Worm (Caenorhabditis elegans): ENCODE results near the gene C10C5.7.

The C10C5.7 gene

ce11 chrIV:9341591-9341990, 43.3 kb upstream of the C10C5.7 start, which contains the start of gene vps-26 (continued):
- no peak for TF ChIP-seq hlh-4 (tag; optimal IDR thresholded peaks at IDR 0.05)
- TF ChIP-seq nhr-19 (GFP tag; conservative IDR thresholded peaks at IDR 0.05): no peak
- TF ChIP-seq efl-3 (GFP tag; optimal IDR thresholded peaks at IDR 0.05): no peak
- TF ChIP-seq pax-3 (tag; optimal IDR thresholded peaks at IDR 0.05): no peak
- no peak for TF ChIP-seq vab-15 (tag; optimal IDR thresholded peaks at IDR 0.05)
- TF ChIP-seq snu-23 (GFP tag; optimal IDR thresholded peaks at IDR 0.05): peak; percentile 33
- no peak for TF ChIP-seq C04F5.9 (tag; optimal IDR thresholded peaks at IDR 0.05)
- peak; percentile 35 to 43 for TF ChIP-seq efl-1 (optimal IDR thresholded peaks at IDR 0.05)
- peak in 1 of 2 experiments; percentile 38 for TF ChIP-seq efl-1 (GFP tag; optimal IDR thresholded peaks at IDR 0.05 in 1 of 2)
- TF ChIP-seq pag-3 (tag; optimal IDR thresholded peaks at IDR 0.05; ENCODE audit: borderline replicate concordance, insufficient read depth): no peak
- TF ChIP-seq nhr-47 (tag; optimal IDR thresholded peaks at IDR 0.05): peak; percentile 2
- TF ChIP-seq nhr-90 (tag; optimal IDR thresholded peaks at IDR 0.05; ENCODE audit: poor library complexity): no peak
- peak in 1 of 2 experiments; percentile 7 for TF ChIP-seq mdl-1 (tag; optimal IDR thresholded peaks at IDR 0.05)
- no peak for TF ChIP-seq nhr-76 (tag; optimal IDR thresholded peaks at IDR 0.05)
- no peak for TF ChIP-seq dsc-1 (tag; optimal IDR thresholded peaks at IDR 0.05)
- TF ChIP-seq Y116A8C.19 (tag; optimal IDR thresholded peaks at IDR 0.05; ENCODE audit: borderline replicate concordance): no peak
- no peak for TF ChIP-seq nhr-28 (tag; optimal IDR thresholded peaks at IDR 0.05)
- TF ChIP-seq C34B4.2 (tag; optimal IDR thresholded peaks at IDR 0.05): no peak
- TF ChIP-seq ama-1 (optimal IDR thresholded peaks at IDR 0.05): no peak
- TF ChIP-seq unc-130 (tag; optimal IDR thresholded peaks at IDR 0.05): no peak
- TF ChIP-seq sptf-1 (tag; optimal IDR thresholded peaks at IDR 0.05): no peak
- TF ChIP-seq skn-1 (tag; optimal IDR thresholded peaks at IDR 0.05): no peak
- peak; percentile 7 for TF ChIP-seq rnt-1 (tag; optimal IDR thresholded peaks at IDR 0.05)
- no peak for TF ChIP-seq ztf-11 (tag; optimal IDR thresholded peaks at IDR 0.05)
- TF ChIP-seq alr-1 (tag; optimal IDR thresholded peaks at IDR 0.05; ENCODE audit: borderline replicate concordance): no peak
- no peak for TF ChIP-seq ztf-4 (tag; optimal IDR thresholded peaks at IDR 0.05)
- no peak for TF ChIP-seq elt-3 (tag; optimal IDR thresholded peaks at IDR 0.05)
- TF ChIP-seq blmp-1 (tag; optimal IDR thresholded peaks at IDR 0.05): peak; percentile 9
- TF ChIP-seq xbp-1 (tag; optimal IDR thresholded peaks at IDR 0.05): peak; percentile 22
- TF ChIP-seq zip-4 (GFP tag; optimal IDR thresholded peaks at IDR 0.05): no peak
- no peak for TF ChIP-seq egl-27 (tag; optimal IDR thresholded peaks at IDR 0.05)
- peak; percentile 39 for TF ChIP-seq lin-14 (GFP tag; optimal IDR thresholded peaks at IDR 0.05)
- TF ChIP-seq sox-4 (tag; optimal IDR thresholded peaks at IDR 0.05): no peak
- no peak for TF ChIP-seq unc-86 (tag; optimal IDR thresholded peaks at IDR 0.05)
- TF ChIP-seq grh-1 (GFP tag; IDR thresholded peaks at IDR 0.05): no peak
- TF ChIP-seq jun-1 (tag; optimal IDR thresholded peaks at IDR 0.05): no peak
- TF ChIP-seq zag-1 (tag; optimal IDR thresholded peaks at IDR 0.05): no peak
- TF ChIP-seq isw-1 (GFP tag; IDR thresholded peaks at IDR 0.05): no peak
- no peak for TF ChIP-seq fkh-10 (GFP tag; optimal IDR thresholded peaks at IDR 0.05)
- no peak for TF ChIP-seq lin-13 (GFP tag; optimal IDR thresholded peaks at IDR 0.05)
- no peak for TF ChIP-seq hpl-2 (GFP tag; optimal IDR thresholded peaks at IDR 0.05)
- TF ChIP-seq ceh-90 (tag; optimal IDR thresholded peaks at IDR 0.05): no peak
- no peak for TF ChIP-seq snpc-4 (tag; optimal IDR thresholded peaks at IDR 0.05)
- no peak for TF ChIP-seq C16A3.4 (tag; optimal IDR thresholded peaks at IDR 0.05)
- TF ChIP-seq aha-1 (tag; optimal IDR thresholded peaks at IDR 0.05): no peak
- TF ChIP-seq lin-35 (GFP tag; optimal IDR thresholded peaks at IDR 0.05): peak; percentile 20 to 39
